Worm (Caenorhabditis elegans) whole organism, L1 larva: Measurements from ENCODE around the gene Y43C5B.2.

Source experiments
- C04F5.9 ChIP-seq: sonication (generic microtip); optimal IDR thresholded peaks from 2 replicates; lab custom pipeline; 2016; ENCODE audit warnings: missing genetic modification characterization, missing compliant biosample characterization
- C16A3.4 ChIP-seq: fragments of 150-350 bp; optimal IDR thresholded peaks from 2 replicates; lab custom pipeline; 2014; ENCODE audit warnings: missing biosample characterization, missing genetic modification characterization
- Y116A8C.19 ChIP-seq: sonication (generic microtip); optimal IDR thresholded peaks from 2 replicates; lab custom pipeline; 2016; ENCODE audit warnings: missing compliant biosample characterization, missing genetic modification characterization, borderline replicate concordance
- aha-1 ChIP-seq: fragments of 150-350 bp; optimal IDR thresholded peaks from 2 replicates; lab custom pipeline; 2014; ENCODE audit warnings: missing biosample characterization, missing genetic modification characterization
- aly-2 ChIP-seq: fragments of 150-350 bp; optimal IDR thresholded peaks from 2 replicates; lab custom pipeline; 2014; ENCODE audit warnings: missing biosample characterization, missing genetic modification characterization
- ama-1 ChIP-seq: fragments of 150-350 bp; optimal IDR thresholded peaks from 2 replicates; lab custom pipeline; 2014
- ceh-63 ChIP-seq: fragments of 200-800 bp; sonication (Bioruptor generic); optimal IDR thresholded peaks from 2 replicates; lab custom pipeline; 2018; ENCODE audit warnings: mild to moderate bottlenecking, missing genetic modification characterization, missing compliant biosample characterization
- ceh-90 ChIP-seq: sonication (generic microtip); optimal IDR thresholded peaks from 2 replicates; lab custom pipeline; 2016; ENCODE audit warnings: missing genetic modification characterization, missing compliant biosample characterization
- dpl-1 ChIP-seq, 3 experiments: fragments of 150-350 bp in 2 of 3; sonication (generic microtip) in 1 of 3; optimal IDR thresholded peaks; 2 replicates each; lab custom pipeline; 2014 to 2017; ENCODE audit warnings: missing biosample characterization in 3 of 3, missing genetic modification characterization in 3 of 3, missing genetic modification reagents in 3 of 3
- dsc-1 ChIP-seq: sonication (generic microtip); optimal IDR thresholded peaks from 2 replicates; lab custom pipeline; 2016; ENCODE audit warnings: mild to moderate bottlenecking, missing genetic modification characterization, missing compliant biosample characterization
- efl-1 ChIP-seq, 4 experiments: fragments of 150-350 bp; optimal IDR thresholded peaks in 3 of 4; peaks in 1 of 4; 1 replicate in 1 of 4; 2 replicates in 3 of 4; lab custom pipeline; 2014; ENCODE audit warnings: missing biosample characterization in 2 of 4, missing genetic modification characterization in 2 of 4, missing genetic modification reagents in 2 of 4
- efl-3 ChIP-seq: fragments of 200-800 bp; sonication (Bioruptor generic); optimal IDR thresholded peaks from 2 replicates; lab custom pipeline; 2018; ENCODE audit warnings: mild to moderate bottlenecking, missing genetic modification characterization, missing compliant biosample characterization
- egl-13 ChIP-seq: sonication (generic microtip); optimal IDR thresholded peaks from 2 replicates; lab custom pipeline; 2016; ENCODE audit warnings: missing genotype, missing genetic modification reagents, missing genetic modification characterization, missing compliant biosample characterization
- egl-27 ChIP-seq, 2 experiments: fragments of 150-350 bp in 1 of 2; sonication (generic microtip); optimal IDR thresholded peaks; 3 replicates each; lab custom pipeline; 2017 to 2018; ENCODE audit warnings: missing biosample characterization in 2 of 2, missing genetic modification characterization in 2 of 2, missing genetic modification reagents in 2 of 2
- elt-2 ChIP-seq: sonication (generic microtip); optimal IDR thresholded peaks from 2 replicates; lab custom pipeline; 2016; ENCODE audit warnings: missing genetic modification characterization, mild to moderate bottlenecking, inconsistent platforms, missing compliant biosample characterization, missing genetic modification reagents
- fkh-4 ChIP-seq: sonication (generic microtip); optimal IDR thresholded peaks from 2 replicates; lab custom pipeline; 2016; ENCODE audit warnings: missing compliant biosample characterization, missing genetic modification characterization, borderline replicate concordance
- fkh-8 ChIP-seq: sonication (generic microtip); optimal IDR thresholded peaks from 2 replicates; lab custom pipeline; 2016; ENCODE audit warnings: mild to moderate bottlenecking, missing genetic modification characterization, missing compliant biosample characterization
- hlh-17 ChIP-seq: fragments of 200-800 bp; sonication (Bioruptor generic); optimal IDR thresholded peaks from 2 replicates; lab custom pipeline; 2018; ENCODE audit warnings: missing genetic modification characterization, mild to moderate bottlenecking, missing compliant biosample characterization, moderate library complexity, borderline replicate concordance
- hlh-4 ChIP-seq: sonication (generic microtip); optimal IDR thresholded peaks from 2 replicates; lab custom pipeline; 2016; ENCODE audit warnings: mild to moderate bottlenecking, missing genetic modification characterization, missing compliant biosample characterization
- hpl-2 ChIP-seq: fragments of 150-350 bp; optimal IDR thresholded peaks from 2 replicates; lab custom pipeline; 2014; ENCODE audit warnings: missing biosample characterization, missing genetic modification reagents, missing genetic modification characterization
- irx-1 ChIP-seq: sonication (generic microtip); optimal IDR thresholded peaks from 2 replicates; lab custom pipeline; 2016; ENCODE audit warnings: missing genetic modification characterization, missing compliant biosample characterization
- jun-1 ChIP-seq: fragments of 150-350 bp; optimal IDR thresholded peaks from 2 replicates; lab custom pipeline; 2014; ENCODE audit warnings: missing biosample characterization, missing genetic modification reagents, missing genetic modification characterization
- lin-13 ChIP-seq: fragments of 150-350 bp; optimal IDR thresholded peaks from 2 replicates; lab custom pipeline; 2014; ENCODE audit warnings: missing biosample characterization, missing genetic modification reagents, missing genetic modification characterization
- lin-14 ChIP-seq: fragments of 200-800 bp; sonication (Bioruptor generic); optimal IDR thresholded peaks from 2 replicates; lab custom pipeline; 2018; ENCODE audit warnings: mild to moderate bottlenecking, missing genetic modification characterization, moderate library complexity, missing compliant biosample characterization
- lin-35 ChIP-seq, 2 experiments: fragments of 150-350 bp; optimal IDR thresholded peaks; 2 replicates each; lab custom pipeline; 2014; ENCODE audit warnings: missing biosample characterization in 2 of 2, missing genetic modification characterization in 2 of 2, missing genetic modification reagents in 2 of 2
- lir-3 ChIP-seq: sonication (generic microtip); optimal IDR thresholded peaks from 2 replicates; lab custom pipeline; 2016; ENCODE audit warnings: mild to moderate bottlenecking, missing genetic modification characterization, moderate library complexity, missing compliant biosample characterization; ENCODE audit not compliant: poor library complexity
- mab-9 ChIP-seq: fragments of 200-800 bp; sonication (Bioruptor generic); IDR thresholded peaks from 2 replicates; pipeline ENCODE4 v1.3.6; 2022; ENCODE audit warnings: missing genetic modification reagents, missing genetic modification characterization, missing compliant biosample characterization
- mdl-1 ChIP-seq, 2 experiments: fragments of 150-350 bp; optimal IDR thresholded peaks; 2 replicates each; lab custom pipeline; 2014 to 2017; ENCODE audit warnings: missing biosample characterization in 2 of 2, missing genetic modification characterization in 2 of 2, inconsistent platforms in 1 of 2
- mef-2 ChIP-seq: fragments of 150-350 bp; optimal IDR thresholded peaks from 2 replicates; lab custom pipeline; 2014; ENCODE audit warnings: missing biosample characterization, missing genetic modification characterization
- mep-1 ChIP-seq: fragments of 150-350 bp; optimal IDR thresholded peaks from 2 replicates; lab custom pipeline; 2014; ENCODE audit warnings: missing biosample characterization, missing genetic modification characterization
- nhr-11 ChIP-seq: fragments of 150-350 bp; optimal IDR thresholded peaks from 2 replicates; lab custom pipeline; 2014; ENCODE audit warnings: missing biosample characterization, missing genetic modification characterization
- nhr-12 ChIP-seq: sonication (generic microtip); optimal IDR thresholded peaks from 2 replicates; lab custom pipeline; 2017; ENCODE audit warnings: missing biosample characterization, missing genetic modification characterization
- nhr-19 ChIP-seq: fragments of 200-800 bp; sonication (Bioruptor generic); conservative IDR thresholded peaks from 2 replicates; pipeline ENCODE4 v1.3.6; 2022; ENCODE audit warnings: missing genetic modification characterization, missing compliant biosample characterization
- nhr-237 ChIP-seq: fragments of 150-350 bp; optimal IDR thresholded peaks from 2 replicates; lab custom pipeline; 2014; ENCODE audit warnings: missing biosample characterization, missing genetic modification characterization
- nhr-77 ChIP-seq: fragments of 150-350 bp; optimal IDR thresholded peaks from 2 replicates; lab custom pipeline; 2014; ENCODE audit warnings: missing biosample characterization, missing genetic modification characterization
- nhr-84 ChIP-seq: sonication (generic microtip); optimal IDR thresholded peaks from 2 replicates; lab custom pipeline; 2017; ENCODE audit warnings: missing biosample characterization, missing genetic modification characterization
- pax-3 ChIP-seq: fragments of 200-800 bp; sonication (Bioruptor generic); optimal IDR thresholded peaks from 2 replicates; lab custom pipeline; 2018; ENCODE audit warnings: mild to moderate bottlenecking, missing genetic modification characterization, moderate library complexity, missing compliant biosample characterization
- skn-1 ChIP-seq: fragments of 150-350 bp; optimal IDR thresholded peaks from 2 replicates; lab custom pipeline; 2014; ENCODE audit warnings: missing biosample characterization, missing genetic modification characterization
- sox-4 ChIP-seq: sonication (generic microtip); optimal IDR thresholded peaks from 2 replicates; lab custom pipeline; 2016; ENCODE audit warnings: missing genetic modification characterization, missing compliant biosample characterization
- sup-37 ChIP-seq: fragments of 200-800 bp; sonication (Bioruptor generic); optimal IDR thresholded peaks from 2 replicates; lab custom pipeline; 2018; ENCODE audit warnings: mild to moderate bottlenecking, missing genetic modification characterization, missing compliant biosample characterization
- swsn-7 ChIP-seq: sonication (generic microtip); optimal IDR thresholded peaks from 2 replicates; lab custom pipeline; 2016; ENCODE audit warnings: missing genetic modification characterization, missing compliant biosample characterization
- tbx-2 ChIP-seq: sonication (generic microtip); optimal IDR thresholded peaks from 2 replicates; lab custom pipeline; 2016; ENCODE audit warnings: missing genetic modification characterization, missing compliant biosample characterization
- unc-30 ChIP-seq: sonication (generic microtip); optimal IDR thresholded peaks from 2 replicates; lab custom pipeline; 2017; ENCODE audit warnings: missing biosample characterization, missing genetic modification characterization
- unc-86 ChIP-seq: sonication (generic microtip); optimal IDR thresholded peaks from 2 replicates; lab custom pipeline; 2016; ENCODE audit warnings: missing genetic modification characterization, missing compliant biosample characterization
- vab-15 ChIP-seq: sonication (generic microtip); optimal IDR thresholded peaks from 2 replicates; lab custom pipeline; 2017; ENCODE audit warnings: missing genotype, mild to moderate bottlenecking, missing genetic modification characterization, missing compliant biosample characterization
- zip-4 ChIP-seq: fragments of 200-800 bp; sonication (Bioruptor generic); optimal IDR thresholded peaks from 2 replicates; lab custom pipeline; 2018; ENCODE audit warnings: mild to moderate bottlenecking, missing genetic modification characterization, moderate library complexity, missing compliant biosample characterization
- ztf-4 ChIP-seq: fragments of 150-350 bp; optimal IDR thresholded peaks from 2 replicates; lab custom pipeline; 2014; ENCODE audit warnings: missing biosample characterization, missing genetic modification characterization

Gene Y43C5B.2

ce11 chrIV:10339701-10340100 is 12.4 kb downstream of the Y43C5B.2 start (continued):
- TF ChIP-seq efl-1 (optimal IDR thresholded peaks at IDR 0.05; lab: Kevin White, UChicago) (no peak), efl-1 (GFP tag; optimal IDR thresholded peaks at IDR 0.05 in 1 of 2; lab: Kevin White, UChicago) (no peak), elt-2 (tag; lab: Kevin White, UChicago) (no peak), efl-3 (no peak), nhr-19 (GFP tag; lab: Robert Waterston, UW) (no peak), nhr-77 (no peak), sox-4 (tag; lab: Kevin White, UChicago) (peak; percentile 3), mef-2 (no peak), hlh-17 (no peak), fkh-8 (tag; lab: Kevin White, UChicago) (peak; percentile 86), ama-1 (no peak), Y116A8C.19 (tag; lab: Kevin White, UChicago) (no peak), jun-1 (no peak), hlh-4 (tag; lab: Kevin White, UChicago) (peak; percentile 29), aha-1 (tag; lab: Kevin White, UChicago) (no peak), unc-30 (tag; lab: Kevin White, UChicago) (no peak), ceh-90 (tag; lab: Kevin White, UChicago) (no peak), nhr-12 (tag; lab: Kevin White, UChicago) (no peak), swsn-7 (tag; lab: Kevin White, UChicago) (peak; percentile 4), dsc-1 (tag; lab: Kevin White, UChicago) (peak; percentile 80)

DNA sequence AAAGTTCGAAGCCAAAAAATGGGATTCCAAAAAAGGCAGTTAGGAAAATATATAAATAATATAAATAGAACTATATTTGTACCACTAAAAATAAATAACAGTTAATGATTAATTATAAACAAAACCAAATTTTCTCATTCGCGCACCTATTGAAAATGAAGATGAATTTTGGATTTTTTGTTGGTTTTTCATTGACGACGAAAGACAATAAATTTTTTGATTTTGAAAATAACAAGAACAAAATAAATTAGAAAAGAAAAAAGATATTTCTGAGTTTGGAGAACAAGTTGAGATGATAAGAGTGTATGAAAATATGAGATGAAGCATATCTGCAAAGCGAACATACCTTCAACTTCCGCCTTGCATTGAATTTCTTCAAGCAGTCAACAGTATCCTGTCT is 14.9 kb downstream of the Y43C5B.2 start:
- no peak for TF ChIP-seq lin-13 (GFP tag; lab: Kevin White, UChicago)
- no peak for TF ChIP-seq mep-1 (tag; lab: Kevin White, UChicago)
- TF ChIP-seq fkh-4 (tag; lab: Kevin White, UChicago) = no peak
- TF ChIP-seq unc-86 = no peak
- TF ChIP-seq swsn-7 (tag; lab: Kevin White, UChicago) = no peak
- TF ChIP-seq C04F5.9 (tag; lab: Kevin White, UChicago) = no peak
- TF ChIP-seq aha-1 (tag; lab: Kevin White, UChicago) = no peak
- no peak for TF ChIP-seq egl-13 (tag; lab: Kevin White, UChicago)
- TF ChIP-seq mab-9 = no peak
- TF ChIP-seq skn-1 (tag; lab: Kevin White, UChicago) = no peak
- no peak for TF ChIP-seq hpl-2 (GFP tag; lab: Kevin White, UChicago)
- TF ChIP-seq ceh-63 (GFP tag; lab: Kevin White, UChicago) = no peak
- no peak for TF ChIP-seq nhr-237
- TF ChIP-seq ama-1 = no peak

DNA sequence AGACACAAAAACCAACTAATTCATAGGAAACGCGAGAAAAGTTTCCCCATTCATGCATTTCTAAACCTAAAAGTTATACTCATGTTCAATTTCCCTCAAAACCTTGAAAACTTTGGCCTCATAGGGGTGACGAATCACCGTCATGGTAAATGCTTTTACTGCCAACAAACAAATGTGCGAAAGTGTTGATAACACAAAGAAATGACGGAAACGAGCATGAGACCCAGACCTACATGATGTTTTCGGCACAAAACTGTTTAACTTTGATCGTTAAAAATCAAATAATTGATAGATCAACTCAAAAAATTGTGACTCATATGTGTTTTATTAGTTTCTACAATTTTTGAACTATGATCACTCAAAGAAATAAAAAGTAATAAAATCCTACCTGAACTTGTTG is 20.3 kb downstream of the Y43C5B.2 start:
- TF ChIP-seq Y116A8C.19 (tag; lab: Kevin White, UChicago) (no peak), lir-3 (tag; lab: Kevin White, UChicago) (no peak), elt-2 (tag; lab: Kevin White, UChicago) (peak; percentile 71), tbx-2 (tag; lab: Kevin White, UChicago) (no peak), egl-13 (tag; lab: Kevin White, UChicago) (no peak), mdl-1 (tag; optimal IDR thresholded peaks at IDR 0.05; lab: Kevin White, UChicago) (peak in 1 of 2 experiments; percentile 17), lin-14 (GFP tag; lab: Kevin White, UChicago) (peak; percentile 45), sox-4 (tag; lab: Kevin White, UChicago) (no peak), nhr-84 (tag; lab: Kevin White, UChicago) (no peak), mef-2 (no peak), nhr-237 (no peak), ztf-4 (tag; lab: Kevin White, UChicago) (no peak), vab-15 (tag; lab: Kevin White, UChicago) (no peak), efl-1 (optimal IDR thresholded peaks at IDR 0.05; lab: Kevin White, UChicago) (no peak), efl-1 (GFP tag; optimal IDR thresholded peaks at IDR 0.05 in 1 of 2; lab: Kevin White, UChicago) (peak in 1 of 2 experiments; percentile 22), irx-1 (tag; lab: Kevin White, UChicago) (no peak), swsn-7 (tag; lab: Kevin White, UChicago) (no peak), zip-4 (GFP tag; lab: Kevin White, UChicago) (no peak), unc-86 (no peak), dpl-1 (GFP tag; optimal IDR thresholded peaks at IDR 0.05; lab: Kevin White, UChicago) (no peak), egl-27 (tag; optimal IDR thresholded peaks at IDR 0.05; lab: Kevin White, UChicago) (no peak), nhr-12 (tag; lab: Kevin White, UChicago) (no peak), fkh-8 (tag; lab: Kevin White, UChicago) (peak; percentile 32), sup-37 (no peak), nhr-11 (tag; lab: Kevin White, UChicago) (no peak), C16A3.4 (tag; lab: Kevin White, UChicago) (no peak), nhr-77 (peak; percentile 29), skn-1 (tag; lab: Kevin White, UChicago) (no peak), dsc-1 (tag; lab: Kevin White, UChicago) (no peak), ama-1 (no peak), pax-3 (tag; lab: Kevin White, UChicago) (no peak), lin-35 (GFP tag; optimal IDR thresholded peaks at IDR 0.05; lab: Kevin White, UChicago) (peak in 1 of 2 experiments; percentile 26), aly-2 (tag; lab: Kevin White, UChicago) (no peak)
